Fruit fly (Drosophila melanogaster) whole organism: ENCODE measurements around the gene bun.

Experiments used
- pan ChIP-seq: fragments of >200 bp; optimal IDR thresholded peaks from 2 replicates; lab custom pipeline; 2017
- psq ChIP-seq: fragments of >200 bp; optimal IDR thresholded peaks from 2 replicates; lab custom pipeline; 2017

- no peak for TF ChIP-seq psq (lab: Kevin White, UChicago)
- TF ChIP-seq pan (lab: Kevin White, UChicago) = no peak
Observed at dm6 chr2L:12410679-12411078, 135.7 kb downstream of the bun start.
